Fruit fly (Drosophila melanogaster): ENCODE results near the gene CG10874.

CG10874 gene

DNA sequence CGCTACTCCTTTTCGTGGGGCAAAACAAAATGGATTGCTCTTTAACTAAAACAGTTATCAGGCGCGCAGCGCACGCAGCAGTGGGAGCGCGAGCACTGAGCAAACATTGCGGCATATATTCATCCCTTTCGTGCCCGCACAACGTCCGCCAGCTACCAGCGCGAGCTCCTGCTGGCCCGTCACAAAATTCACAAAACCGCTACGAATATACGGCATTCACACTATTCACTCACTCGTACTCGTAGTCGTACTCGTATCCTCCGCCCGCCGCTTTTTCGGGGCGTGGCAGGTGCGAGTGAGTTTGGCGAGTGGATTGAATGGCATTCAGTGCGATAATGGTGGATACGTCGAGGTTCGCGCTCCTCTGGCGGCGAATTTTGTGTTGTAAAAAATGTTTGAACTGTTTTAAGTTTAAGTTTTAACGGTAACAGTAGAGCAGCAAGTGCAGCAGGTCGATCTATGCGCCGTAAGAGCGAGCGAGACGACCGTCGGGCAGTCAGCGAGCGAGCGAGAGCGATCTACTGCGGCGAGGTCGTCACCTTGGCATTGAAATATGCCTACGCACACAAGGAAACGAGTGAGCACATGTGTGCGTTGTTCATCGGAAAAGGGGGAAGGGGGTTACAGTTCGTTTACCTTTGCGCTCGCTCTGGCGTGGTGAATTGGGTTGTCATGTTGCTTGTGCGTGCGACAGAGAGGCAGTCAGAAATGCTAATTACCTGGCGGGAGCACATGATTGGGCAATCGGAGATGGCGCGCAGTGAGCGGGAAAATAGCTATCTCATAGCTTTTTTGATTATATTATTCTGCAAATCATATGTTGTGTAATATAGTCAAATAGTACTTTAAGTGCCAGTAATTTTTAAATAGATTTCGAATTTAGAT, 4.6 kb upstream of the CG10874 start:
- peak; percentile 47 for TF ChIP-seq Pif1B (GFP tag; optimal IDR thresholded peaks at IDR 0.05)
- TF ChIP-seq fd96Ca (GFP tag; IDR thresholded peaks at IDR 0.05): no peak
- peak; percentile 36 for TF ChIP-seq CG9948 (tag; optimal IDR thresholded peaks at IDR 0.05)
- TF ChIP-seq CG34367 (tag; optimal IDR thresholded peaks at IDR 0.05): no peak
- TF ChIP-seq CG14655 (GFP tag; optimal IDR thresholded peaks at IDR 0.05): peak; percentile 81
- TF ChIP-seq CG4496 (GFP tag; IDR thresholded peaks at IDR 0.05): no peak
- TF ChIP-seq CG17806 (tag; optimal IDR thresholded peaks at IDR 0.05): peak; percentile 27
- peak; percentile 37 for TF ChIP-seq CG8159 (tag; optimal IDR thresholded peaks at IDR 0.05)
- TF ChIP-seq CG13204 (GFP tag; optimal IDR thresholded peaks at IDR 0.05): peak; percentile 56
- TF ChIP-seq EcR (GFP tag; optimal IDR thresholded peaks at IDR 0.05): peak; percentile 100
- peak; percentile 34 for TF ChIP-seq Snoo (tag; optimal IDR thresholded peaks at IDR 0.05)
- TF ChIP-seq Ets98B (GFP tag; IDR thresholded peaks at IDR 0.05): no peak
- no peak for TF ChIP-seq rn (GFP tag; IDR thresholded peaks at IDR 0.05)
- TF ChIP-seq CG32121 (GFP tag; IDR thresholded peaks at IDR 0.05): no peak
- TF ChIP-seq D1 (tag; optimal IDR thresholded peaks at IDR 0.05): no peak
- no peak for TF ChIP-seq CG10348 (GFP tag; IDR thresholded peaks at IDR 0.05)
- TF ChIP-seq Pif1A (GFP tag; optimal IDR thresholded peaks at IDR 0.05): peak; percentile 58
- TF ChIP-seq CG15710 (tag; optimal IDR thresholded peaks at IDR 0.05): peak; percentile 12
- no peak for TF ChIP-seq CG12605 (GFP tag; IDR thresholded peaks at IDR 0.05)
- TF ChIP-seq gl (tag; optimal IDR thresholded peaks at IDR 0.05): peak; percentile 30
- TF ChIP-seq CG8301 (tag; optimal IDR thresholded peaks at IDR 0.05): peak; percentile 65

DNA sequence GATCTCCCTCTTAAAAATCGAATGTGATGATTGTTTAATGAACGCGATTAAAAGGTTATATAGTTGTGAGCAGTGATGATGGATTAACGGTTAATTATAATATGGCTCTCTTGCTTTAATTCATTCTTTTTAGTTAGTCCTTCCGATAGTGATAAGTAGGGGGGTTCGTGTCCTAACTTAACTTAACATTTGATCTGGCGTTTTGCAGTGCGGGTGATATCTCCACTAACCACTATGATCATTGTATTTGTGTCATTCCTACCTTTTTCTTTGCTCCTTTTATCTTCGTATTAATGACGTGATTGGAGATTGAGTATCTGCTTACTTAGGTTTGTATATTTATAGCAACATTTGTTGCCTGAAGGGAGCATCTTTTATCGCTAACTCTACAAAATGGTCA, 3.1 kb upstream of the CG10874 start:
- no peak for TF ChIP-seq CG15710 (tag; optimal IDR thresholded peaks at IDR 0.05)
- no peak for TF ChIP-seq CG8301 (tag; optimal IDR thresholded peaks at IDR 0.05)

dm6 chr2L:2194305-2194828, 2.2 kb upstream of the CG10874 start:
- TF ChIP-seq CG8159 (tag; optimal IDR thresholded peaks at IDR 0.05): no peak
- TF ChIP-seq CG17806 (tag; optimal IDR thresholded peaks at IDR 0.05): no peak
- TF ChIP-seq EcR (GFP tag; optimal IDR thresholded peaks at IDR 0.05): peak; percentile 42
- TF ChIP-seq CG14655 (GFP tag; optimal IDR thresholded peaks at IDR 0.05): no peak
- no peak for TF ChIP-seq CG13204 (GFP tag; optimal IDR thresholded peaks at IDR 0.05)

DNA sequence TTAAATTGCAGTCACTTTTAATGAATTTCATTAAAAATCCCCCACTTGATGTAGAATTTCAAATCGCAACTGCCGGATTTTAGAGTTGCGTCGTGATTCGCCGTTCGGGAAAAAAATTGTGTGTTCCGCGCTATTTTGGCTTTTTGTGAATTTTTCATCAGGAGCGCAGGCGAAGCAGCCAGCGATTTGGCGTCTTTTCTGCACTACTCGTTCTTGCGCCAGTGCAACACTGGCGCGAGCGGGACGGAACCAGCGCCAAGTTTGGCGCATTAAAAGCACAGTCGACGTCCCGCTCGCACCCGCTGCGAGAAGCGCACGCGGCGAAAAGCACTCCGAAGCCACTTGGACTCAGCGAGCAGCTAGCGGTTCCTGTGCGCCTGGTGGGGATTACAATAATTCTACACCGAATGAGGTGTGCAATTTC, 1.2 kb upstream of the CG10874 start:
- TF ChIP-seq CG9948 (tag; optimal IDR thresholded peaks at IDR 0.05) (no peak), CG32121 (GFP tag; IDR thresholded peaks at IDR 0.05) (no peak), CG13204 (GFP tag; optimal IDR thresholded peaks at IDR 0.05) (peak; percentile 41), EcR (GFP tag; optimal IDR thresholded peaks at IDR 0.05) (peak; percentile 87), CG15710 (tag; optimal IDR thresholded peaks at IDR 0.05) (peak; percentile 27), CG17806 (tag; optimal IDR thresholded peaks at IDR 0.05) (peak; percentile 32), CG8159 (tag; optimal IDR thresholded peaks at IDR 0.05) (peak; percentile 45), fd96Ca (GFP tag; IDR thresholded peaks at IDR 0.05) (no peak), CG14655 (GFP tag; optimal IDR thresholded peaks at IDR 0.05) (peak; percentile 32), Snoo (tag; optimal IDR thresholded peaks at IDR 0.05) (peak; percentile 81), CG8301 (tag; optimal IDR thresholded peaks at IDR 0.05) (peak; percentile 35), Pif1A (GFP tag; optimal IDR thresholded peaks at IDR 0.05) (peak; percentile 28), Ets98B (GFP tag; IDR thresholded peaks at IDR 0.05) (no peak), gl (tag; optimal IDR thresholded peaks at IDR 0.05) (peak; percentile 65), Pif1B (GFP tag; optimal IDR thresholded peaks at IDR 0.05) (peak; percentile 33), rn (GFP tag; IDR thresholded peaks at IDR 0.05) (no peak), D1 (tag; optimal IDR thresholded peaks at IDR 0.05) (no peak), CG34367 (tag; optimal IDR thresholded peaks at IDR 0.05) (peak; percentile 12)

DNA sequence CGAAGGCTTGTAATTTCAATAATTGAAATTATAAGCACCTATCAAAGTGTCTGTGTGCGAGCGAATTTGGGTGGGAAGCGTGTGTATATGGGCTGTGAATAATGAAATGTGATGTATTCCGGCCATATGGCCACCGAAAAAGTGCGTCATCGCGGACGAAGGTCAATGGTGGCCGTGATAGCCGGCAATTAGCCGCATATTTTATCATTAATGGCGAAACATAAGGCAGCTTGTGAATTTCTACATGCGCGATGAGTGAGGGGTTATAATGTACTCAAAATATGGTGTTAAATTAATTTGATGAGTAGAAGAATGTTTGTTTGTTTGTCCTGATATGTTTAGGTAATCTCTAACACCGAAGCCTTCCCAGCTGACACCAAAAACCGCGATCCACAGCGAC, 782 bp downstream of the CG10874 start:
- TF ChIP-seq CG9948 (tag; optimal IDR thresholded peaks at IDR 0.05): no peak
- TF ChIP-seq Snoo (tag; optimal IDR thresholded peaks at IDR 0.05): no peak
- no peak for TF ChIP-seq Pif1A (GFP tag; optimal IDR thresholded peaks at IDR 0.05)

dm6 chr2L:2190684-2191083, 1.5 kb downstream of the CG10874 start:
- no peak for TF ChIP-seq CG8159 (tag; optimal IDR thresholded peaks at IDR 0.05)
- TF ChIP-seq CG8301 (tag; optimal IDR thresholded peaks at IDR 0.05): no peak
- TF ChIP-seq fd96Ca (GFP tag; IDR thresholded peaks at IDR 0.05): no peak
- no peak for TF ChIP-seq CG14655 (GFP tag; optimal IDR thresholded peaks at IDR 0.05)
- no peak for TF ChIP-seq rn (GFP tag; IDR thresholded peaks at IDR 0.05)
- no peak for TF ChIP-seq CG34367 (tag; optimal IDR thresholded peaks at IDR 0.05)
- TF ChIP-seq Pif1B (GFP tag; optimal IDR thresholded peaks at IDR 0.05): no peak
- TF ChIP-seq CG12605 (GFP tag; IDR thresholded peaks at IDR 0.05): no peak
- TF ChIP-seq Snoo (tag; optimal IDR thresholded peaks at IDR 0.05): no peak
- TF ChIP-seq CG13204 (GFP tag; optimal IDR thresholded peaks at IDR 0.05): no peak
- TF ChIP-seq CG15710 (tag; optimal IDR thresholded peaks at IDR 0.05): no peak
- TF ChIP-seq CG4496 (GFP tag; IDR thresholded peaks at IDR 0.05): no peak
- no peak for TF ChIP-seq gl (tag; optimal IDR thresholded peaks at IDR 0.05)
- TF ChIP-seq CG17806 (tag; optimal IDR thresholded peaks at IDR 0.05): no peak
- no peak for TF ChIP-seq Pif1A (GFP tag; optimal IDR thresholded peaks at IDR 0.05)
- TF ChIP-seq CG10348 (GFP tag; IDR thresholded peaks at IDR 0.05): no peak
- TF ChIP-seq CG32121 (GFP tag; IDR thresholded peaks at IDR 0.05): no peak
- no peak for TF ChIP-seq Ets98B (GFP tag; IDR thresholded peaks at IDR 0.05)
- no peak for TF ChIP-seq EcR (GFP tag; optimal IDR thresholded peaks at IDR 0.05)
- TF ChIP-seq CG9948 (tag; optimal IDR thresholded peaks at IDR 0.05): no peak
